Worm (Caenorhabditis elegans): ENCODE data around the gene sorb-1.

ce11 chrIV:13807724-13808123 lies 57.6 kb downstream of the sorb-1 start, which contains the start of gene Y45F10D.14:
- TF ChIP-seq fkh-10 (GFP tag; optimal IDR thresholded peaks at IDR 0.05) = no peak
- no peak for TF ChIP-seq rnt-1 (tag; optimal IDR thresholded peaks at IDR 0.05)
- no peak for TF ChIP-seq pha-4 (tag; optimal IDR thresholded peaks at IDR 0.05)
- TF ChIP-seq ama-1 (optimal IDR thresholded peaks at IDR 0.05) = no peak
- no peak for TF ChIP-seq ceh-30 (tag; optimal IDR thresholded peaks at IDR 0.05)
- TF ChIP-seq ceh-24 (tag; optimal IDR thresholded peaks at IDR 0.05) = no peak
- TF ChIP-seq nhr-11 (tag; optimal IDR thresholded peaks at IDR 0.05) = no peak
- TF ChIP-seq ahr-1 (tag; optimal IDR thresholded peaks at IDR 0.05) = no peak
- TF ChIP-seq Y22D7AL.16 (tag; optimal IDR thresholded peaks at IDR 0.05) = no peak
- TF ChIP-seq K09A11.1 (tag; optimal IDR thresholded peaks at IDR 0.05; ENCODE audit: insufficient read depth) = no peak
- no peak for TF ChIP-seq F13H6.1 (tag; optimal IDR thresholded peaks at IDR 0.05)
- TF ChIP-seq hlh-15 (tag; optimal IDR thresholded peaks at IDR 0.05) = no peak
- no peak for TF ChIP-seq pag-3 (tag; optimal IDR thresholded peaks at IDR 0.05; ENCODE audit: borderline replicate concordance)

Measured in whole organism, late embryonic.